Fruit fly (Drosophila melanogaster) whole organism, embryonic: ENCODE results near the gene CG2794.

Experiments
- Adf1 ChIP-seq: fragments of 200-800 bp; sonication (Bioruptor generic); IDR thresholded peaks from 2 replicates; pipeline ENCODE4 v1.3.6; 2022; ENCODE audit warnings: missing biosample characterization, missing genetic modification characterization
- Aef1 ChIP-seq: fragments of 200-800 bp; sonication (Bioruptor generic); IDR thresholded peaks from 3 replicates; pipeline ENCODE4 v1.3.6; 2022; ENCODE audit warnings: missing biosample characterization, missing genetic modification characterization
- Asciz ChIP-seq: fragments of 200-800 bp; sonication (Bioruptor generic); optimal IDR thresholded peaks from 2 replicates; lab custom pipeline; 2017; ENCODE audit warnings: missing biosample characterization, mild to moderate bottlenecking, missing genetic modification characterization, missing genetic modification reagents
- Atf3 ChIP-seq: fragments of 200-800 bp; sonication (Bioruptor generic); optimal IDR thresholded peaks from 3 replicates; lab custom pipeline; 2016; ENCODE audit warnings: missing biosample characterization, missing genetic modification characterization
- Awh ChIP-seq: fragments of 200-800 bp; sonication (Bioruptor generic); IDR thresholded peaks from 2 replicates; pipeline ENCODE4, ENCODE4 v1.3.6; 2022; ENCODE audit warnings: missing biosample characterization, missing genetic modification characterization
- Blimp-1 ChIP-seq: fragments of 200-800 bp; sonication (Bioruptor generic); optimal IDR thresholded peaks from 3 replicates; lab custom pipeline; 2018; ENCODE audit warnings: missing biosample characterization, missing genetic modification characterization, mild to moderate bottlenecking, moderate library complexity, missing genetic modification reagents
- Bteb2 ChIP-seq: fragments of 200-800 bp; sonication (Bioruptor generic); optimal IDR thresholded peaks from 2 replicates; lab custom pipeline; 2016; ENCODE audit warnings: missing biosample characterization, missing genetic modification characterization
- CG1024 ChIP-seq: fragments of 200-800 bp; sonication (Bioruptor generic); IDR thresholded peaks from 2 replicates; pipeline ENCODE4 v1.3.6; 2022; ENCODE audit warnings: missing biosample characterization, missing genetic modification characterization
- CG12219 ChIP-seq: fragments of 200-800 bp; sonication (Bioruptor generic); optimal IDR thresholded peaks from 3 replicates; lab custom pipeline; 2018; ENCODE audit warnings: missing biosample characterization, mild to moderate bottlenecking, missing genetic modification characterization
- CG13894 ChIP-seq: fragments of 200-800 bp; sonication (Bioruptor generic); optimal IDR thresholded peaks from 3 replicates; lab custom pipeline; 2018; ENCODE audit warnings: missing biosample characterization, mild to moderate bottlenecking, missing genetic modification characterization, moderate library complexity
- CG15073 ChIP-seq: fragments of 200-800 bp; sonication (Bioruptor generic); optimal IDR thresholded peaks from 2 replicates; lab custom pipeline; 2016; ENCODE audit warnings: missing biosample characterization, missing genetic modification characterization
- CG15269 ChIP-seq: fragments of 200-800 bp; sonication (Bioruptor generic); optimal IDR thresholded peaks from 2 replicates; lab custom pipeline; 2018; ENCODE audit warnings: missing biosample characterization, mild to moderate bottlenecking, missing genetic modification characterization, moderate library complexity
- CG1603 ChIP-seq: fragments of 200-800 bp; sonication (Bioruptor generic); optimal IDR thresholded peaks from 2 replicates; lab custom pipeline; 2019; ENCODE audit warnings: missing biosample characterization, mild to moderate bottlenecking, missing genetic modification characterization, moderate library complexity
- CG17328 ChIP-seq: fragments of 200-800 bp; sonication (Bioruptor generic); IDR thresholded peaks from 2 replicates; pipeline ENCODE4 v1.3.6; 2022; ENCODE audit warnings: missing biosample characterization, missing genetic modification characterization
- CG17359 ChIP-seq: fragments of 200-800 bp; sonication (Bioruptor generic); optimal IDR thresholded peaks from 3 replicates; lab custom pipeline; 2018; ENCODE audit warnings: missing biosample characterization, mild to moderate bottlenecking, missing genetic modification characterization, moderate library complexity
- CG1792 ChIP-seq: fragments of 200-800 bp; sonication (Bioruptor generic); optimal IDR thresholded peaks from 2 replicates; lab custom pipeline; 2016; ENCODE audit warnings: missing biosample characterization, missing genetic modification characterization
- CG18599 ChIP-seq: fragments of 200-800 bp; sonication (Bioruptor generic); optimal IDR thresholded peaks from 3 replicates; lab custom pipeline; 2017; ENCODE audit warnings: missing biosample characterization, missing genetic modification characterization, mild to moderate bottlenecking, moderate library complexity, missing genetic modification reagents
- CG32532 ChIP-seq: fragments of 200-800 bp; sonication (Bioruptor generic); IDR thresholded peaks from 2 replicates; pipeline ENCODE4 v1.3.6; 2022; ENCODE audit warnings: missing biosample characterization, missing genetic modification characterization
- CG3847 ChIP-seq: fragments of 200-800 bp; sonication (Bioruptor generic); IDR thresholded peaks from 2 replicates; pipeline ENCODE4 v1.3.6; 2022; ENCODE audit warnings: missing biosample characterization, missing genetic modification characterization
- CG4730 ChIP-seq: fragments of 200-800 bp; sonication (Bioruptor generic); IDR thresholded peaks from 2 replicates; pipeline ENCODE4 v1.3.6; 2022; ENCODE audit warnings: missing biosample characterization, missing genetic modification characterization
- CG5245 ChIP-seq: fragments of 200-800 bp; sonication (Bioruptor generic); optimal IDR thresholded peaks from 3 replicates; lab custom pipeline; 2016; ENCODE audit warnings: missing biosample characterization, missing genetic modification characterization
- CG6272 ChIP-seq: fragments of 200-800 bp; sonication (Bioruptor generic); IDR thresholded peaks from 2 replicates; pipeline ENCODE4 v1.3.6; 2022; ENCODE audit warnings: missing biosample characterization, missing genetic modification characterization
- CG6813 ChIP-seq: fragments of 200-800 bp; sonication (Bioruptor generic); optimal IDR thresholded peaks from 2 replicates; lab custom pipeline; 2017; ENCODE audit warnings: missing biosample characterization, missing genetic modification characterization, mild to moderate bottlenecking, moderate library complexity, missing genetic modification reagents
- CG7928 ChIP-seq: fragments of 200-800 bp; sonication (Bioruptor generic); optimal IDR thresholded peaks from 2 replicates; lab custom pipeline; 2017; ENCODE audit warnings: missing biosample characterization, mild to moderate bottlenecking, missing genetic modification characterization
- CG8765 ChIP-seq: fragments of 200-800 bp; sonication (Bioruptor generic); IDR thresholded peaks from 2 replicates; pipeline ENCODE4 v1.3.6; 2022; ENCODE audit warnings: missing biosample characterization, missing genetic modification characterization
- CG9932 ChIP-seq: fragments of 200-800 bp; sonication (Bioruptor generic); IDR thresholded peaks from 2 replicates; pipeline ENCODE4 v1.3.6; 2022; ENCODE audit warnings: missing biosample characterization, missing genetic modification characterization
- CHES-1-like ChIP-seq: fragments of 200-800 bp; sonication (Bioruptor generic); optimal IDR thresholded peaks from 2 replicates; lab custom pipeline; 2016; ENCODE audit warnings: missing biosample characterization, missing genetic modification characterization
- Dek ChIP-seq: fragments of 200-800 bp; sonication (Bioruptor generic); optimal IDR thresholded peaks from 3 replicates; lab custom pipeline; 2019; ENCODE audit warnings: missing biosample characterization, mild to moderate bottlenecking, missing genetic modification characterization, moderate library complexity
- ERR ChIP-seq: fragments of 200-800 bp; sonication (Bioruptor generic); optimal IDR thresholded peaks from 2 replicates; lab custom pipeline; 2016; ENCODE audit warnings: missing biosample characterization, missing genetic modification characterization
- GATAe ChIP-seq: fragments of 200-800 bp; sonication (Bioruptor generic); conservative IDR thresholded peaks from 2 replicates; pipeline ENCODE4 v1.3.6; 2022; ENCODE audit warnings: missing biosample characterization, missing genetic modification characterization
- Hr51 ChIP-seq, 2 experiments: fragments of 200-800 bp; sonication (Bioruptor generic); optimal IDR thresholded peaks; 2 replicates in 1 of 2; 3 replicates in 1 of 2; lab custom pipeline; 2016 to 2018; ENCODE audit warnings: missing biosample characterization in 2 of 2, missing genetic modification characterization in 2 of 2, mild to moderate bottlenecking in 1 of 2, moderate library complexity in 1 of 2
- Hr78 ChIP-seq, 2 experiments: fragments of 200-800 bp in 1 of 2; fragments of >200 bp in 1 of 2; sonication (Bioruptor generic) in 1 of 2; optimal IDR thresholded peaks; 2 replicates each; lab custom pipeline; 2017 to 2019; ENCODE audit warnings: missing biosample characterization in 2 of 2, missing genetic modification characterization in 2 of 2, mild to moderate bottlenecking in 1 of 2, moderate library complexity in 1 of 2
- Jarid2 ChIP-seq: fragments of 200-800 bp; sonication (Bioruptor generic); optimal IDR thresholded peaks from 3 replicates; lab custom pipeline; 2017; ENCODE audit warnings: mild to moderate bottlenecking, missing biosample characterization, missing genetic modification reagents, missing genetic modification characterization
- Lhr ChIP-seq: fragments of 200-800 bp; sonication (Bioruptor generic); optimal IDR thresholded peaks from 3 replicates; lab custom pipeline; 2017; ENCODE audit warnings: mild to moderate bottlenecking, missing biosample characterization, missing genetic modification reagents, missing genetic modification characterization
- Pdp1 ChIP-seq, 2 experiments: fragments of 200-800 bp; sonication (Bioruptor generic); optimal IDR thresholded peaks; 3 replicates each; lab custom pipeline; 2016; ENCODE audit warnings: missing biosample characterization in 2 of 2, missing genetic modification characterization in 2 of 2, mild to moderate bottlenecking in 1 of 2, moderate library complexity in 1 of 2
- Ptx1 ChIP-seq: fragments of 200-800 bp; sonication (Bioruptor generic); IDR thresholded peaks from 2 replicates; pipeline ENCODE4 v1.3.6; 2022; ENCODE audit warnings: missing biosample characterization, missing genetic modification characterization
- Stat92E ChIP-seq, 3 experiments: fragments of >200 bp in 2 of 3; fragments of 200-800 bp in 1 of 3; sonication (Bioruptor generic) in 1 of 3; optimal IDR thresholded peaks; 2 replicates each; lab custom pipeline; 2017 to 2019; ENCODE audit warnings: missing biosample characterization in 3 of 3, missing genetic modification characterization in 3 of 3, mild to moderate bottlenecking in 1 of 3, moderate library complexity in 1 of 3
- bbx ChIP-seq: fragments of 200-800 bp; sonication (Bioruptor generic); IDR thresholded peaks from 2 replicates; pipeline ENCODE4 v1.3.6; 2022; ENCODE audit warnings: missing biosample characterization, missing genetic modification characterization; ENCODE audit not compliant: partially characterized antibody
- bigmax ChIP-seq: fragments of 200-800 bp; sonication (Bioruptor generic); optimal IDR thresholded peaks from 2 replicates; lab custom pipeline; 2018; ENCODE audit warnings: missing biosample characterization, mild to moderate bottlenecking, missing genetic modification characterization
- caup ChIP-seq: fragments of 200-800 bp; sonication (Bioruptor generic); optimal IDR thresholded peaks from 3 replicates; lab custom pipeline; 2017; ENCODE audit warnings: missing biosample characterization, mild to moderate bottlenecking, missing genetic modification characterization, moderate library complexity; ENCODE audit not compliant: severe bottlenecking
- croc ChIP-seq: fragments of 200-800 bp; sonication (Bioruptor generic); conservative IDR thresholded peaks from 3 replicates; pipeline ENCODE4 v1.3.6; 2022; ENCODE audit warnings: missing biosample characterization, missing genetic modification characterization
- crol ChIP-seq: fragments of 200-800 bp; sonication (Bioruptor generic); IDR thresholded peaks from 2 replicates; pipeline ENCODE4 v1.3.6; 2022; ENCODE audit warnings: missing biosample characterization, missing genetic modification characterization
- da ChIP-seq: fragments of 200-800 bp; sonication (Bioruptor generic); optimal IDR thresholded peaks from 2 replicates; lab custom pipeline; 2016; ENCODE audit warnings: missing biosample characterization, missing genetic modification characterization
- fru ChIP-seq: fragments of >200 bp; optimal IDR thresholded peaks from 2 replicates; lab custom pipeline; 2017
- h ChIP-seq: fragments of >200 bp; optimal IDR thresholded peaks from 2 replicates; lab custom pipeline; 2017
- her ChIP-seq: fragments of 200-800 bp; sonication (Bioruptor generic); optimal IDR thresholded peaks from 2 replicates; lab custom pipeline; 2016; ENCODE audit warnings: missing biosample characterization, missing genetic modification characterization
- nerfin-1 ChIP-seq: fragments of 200-800 bp; sonication (Bioruptor generic); optimal IDR thresholded peaks from 3 replicates; lab custom pipeline; 2019; ENCODE audit warnings: missing biosample characterization, mild to moderate bottlenecking, missing genetic modification characterization, moderate library complexity
- pb ChIP-seq: fragments of 200-800 bp; sonication (Bioruptor generic); optimal IDR thresholded peaks from 3 replicates; lab custom pipeline; 2016; ENCODE audit warnings: missing biosample characterization, missing genetic modification characterization
- psq ChIP-seq: fragments of 200-800 bp; sonication (Bioruptor generic); optimal IDR thresholded peaks from 2 replicates; lab custom pipeline; 2017; ENCODE audit warnings: missing biosample characterization, missing genetic modification characterization
- sd ChIP-seq: fragments of 200-800 bp; sonication (Bioruptor generic); optimal IDR thresholded peaks from 3 replicates; lab custom pipeline; 2018; ENCODE audit warnings: missing biosample characterization, mild to moderate bottlenecking, missing genetic modification characterization, moderate library complexity

Gene CG2794

DNA sequence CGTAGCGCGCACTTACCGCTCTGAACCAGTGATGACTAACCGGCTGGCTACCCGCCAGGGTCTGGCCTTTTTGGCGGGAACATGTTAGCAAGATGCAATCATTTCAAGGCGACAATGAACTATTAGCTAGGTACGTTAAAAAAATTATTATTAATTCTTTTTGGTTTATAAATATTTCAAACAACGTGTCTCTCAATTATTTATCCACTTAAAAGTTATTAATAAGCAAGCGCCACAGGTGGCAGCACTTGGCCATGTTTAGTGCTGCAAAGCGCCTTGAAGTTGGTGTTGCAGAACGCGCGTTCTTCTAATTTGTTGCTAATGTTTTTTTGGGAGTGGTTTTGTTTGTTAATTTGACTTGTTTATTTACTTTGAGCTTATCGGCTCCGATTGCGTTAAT lies 10.3 kb downstream of the CG2794 start, which contains the start of the genes Ipk2 and cold (continued):
- TF ChIP-seq pb (peak; percentile 50), CG17328 (GFP tag; lab: Robert Waterston, UW) (0 out of 2 replicates have a peak, but pooled peaks have one; percentile 11), CG15073 (no peak), CG5245 (GFP tag; lab: Kevin White, UChicago) (peak; percentile 75), CG32532 (peak; percentile 85), psq (GFP tag; lab: Kevin White, UChicago) (peak; percentile 70), CG15269 (tag; lab: Kevin White, UChicago) (no peak), CG3847 (peak; percentile 93), Atf3 (GFP tag; lab: Kevin White, UChicago) (peak; percentile 63), CG4730 (GFP tag; lab: Robert Waterston, UW) (peak; percentile 57), Awh (GFP tag; lab: Robert Waterston, UW) (no peak), CG6272 (GFP tag; lab: Robert Waterston, UW) (peak; percentile 81), CG1603 (tag; lab: Kevin White, UChicago) (peak; percentile 50), Hr78 (GFP tag; optimal IDR thresholded peaks at IDR 0.05; lab: Kevin White, UChicago) (no peak), Aef1 (GFP tag; lab: Robert Waterston, UW) (peak; percentile 69; the same call in 2 of the 3 replicates), CG1024 (GFP tag; lab: Robert Waterston, UW) (peak; percentile 63; the same call in 1 of the 2 replicates), Stat92E (GFP tag; optimal IDR thresholded peaks at IDR 0.05; lab: Kevin White, UChicago) (no peak), CG12219 (GFP tag; lab: Kevin White, UChicago) (no peak), CG8765 (GFP tag; lab: Robert Waterston, UW) (peak; percentile 64), Ptx1 (GFP tag; lab: Robert Waterston, UW) (peak; percentile 86), Hr51 (GFP tag; optimal IDR thresholded peaks at IDR 0.05; lab: Kevin White, UChicago) (peak in 1 of 2 experiments; percentile 88), crol (GFP tag; lab: Robert Waterston, UW) (no peak), Blimp-1 (GFP tag; lab: Kevin White, UChicago) (no peak), fru (lab: Kevin White, UChicago) (no peak), GATAe (GFP tag; lab: Robert Waterston, UW) (peak; percentile 56; the same call in 1 of the 2 replicates), h (lab: Kevin White, UChicago) (no peak), CHES-1-like (GFP tag; lab: Kevin White, UChicago) (peak; percentile 84), CG13894 (no peak), CG18599 (peak; percentile 91), Pdp1 (GFP tag; optimal IDR thresholded peaks at IDR 0.05; lab: Kevin White, UChicago) (peak in 1 of 2 experiments; percentile 81), CG9932 (GFP tag; lab: Robert Waterston, UW) (peak; percentile 91), da (GFP tag; lab: Kevin White, UChicago) (peak; percentile 37), Adf1 (GFP tag; lab: Robert Waterston, UW) (peak; percentile 45; the same call in 1 of the 2 replicates), sd (tag; lab: Kevin White, UChicago) (no peak), CG1792 (GFP tag; lab: Kevin White, UChicago) (peak; percentile 71), bbx (GFP tag; lab: Robert Waterston, UW) (no peak), Bteb2 (GFP tag; lab: Kevin White, UChicago) (peak; percentile 87), ERR (GFP tag; lab: Kevin White, UChicago) (peak; percentile 42), Dek (tag; lab: Kevin White, UChicago) (peak; percentile 58), CG17359 (peak; percentile 62), bigmax (no peak), her (GFP tag; lab: Kevin White, UChicago) (peak; percentile 36), CG7928 (GFP tag; lab: Kevin White, UChicago) (peak; percentile 59), Asciz (GFP tag; lab: Kevin White, UChicago) (no peak), croc (GFP tag; lab: Robert Waterston, UW) (peak; percentile 64), nerfin-1 (tag; lab: Kevin White, UChicago) (peak; percentile 64), CG6813 (GFP tag; lab: Kevin White, UChicago) (peak; percentile 5), Jarid2 (GFP tag; lab: Kevin White, UChicago) (peak; percentile 1), caup (GFP tag; lab: Kevin White, UChicago) (peak; percentile 87), Lhr (peak; percentile 57)
